Worm (Caenorhabditis elegans) whole organism, L2 larva: ENCODE data around the gene nhr-127.

ENCODE experiments used
- C34F6.9 ChIP-seq: fragments of 150-350 bp; optimal IDR thresholded peaks from 2 replicates; lab custom pipeline; 2014; ENCODE audit warnings: missing biosample characterization, missing genetic modification characterization
- F13H6.1 ChIP-seq: sonication (generic microtip); optimal IDR thresholded peaks from 2 replicates; lab custom pipeline; 2016; ENCODE audit warnings: missing genetic modification characterization, missing compliant biosample characterization
- R02D3.7 ChIP-seq: fragments of 150-350 bp; optimal IDR thresholded peaks from 2 replicates; lab custom pipeline; 2014; ENCODE audit warnings: missing biosample characterization, missing genetic modification characterization
- Y55F3AM.14 ChIP-seq: fragments of 200-800 bp; sonication (Bioruptor generic); optimal IDR thresholded peaks from 2 replicates; lab custom pipeline; 2018; ENCODE audit warnings: mild to moderate bottlenecking, missing genetic modification characterization, missing compliant biosample characterization
- ZK546.5 ChIP-seq: sonication (generic microtip); optimal IDR thresholded peaks from 2 replicates; lab custom pipeline; 2017; ENCODE audit warnings: missing biosample characterization, missing genetic modification characterization
- aly-2 ChIP-seq: fragments of 150-350 bp; optimal IDR thresholded peaks from 2 replicates; lab custom pipeline; 2014; ENCODE audit warnings: missing biosample characterization, missing genetic modification characterization
- ama-1 ChIP-seq: fragments of 150-350 bp; optimal IDR thresholded peaks from 2 replicates; lab custom pipeline; 2018; ENCODE audit warnings: inconsistent platforms
- ceh-16 ChIP-seq: fragments of 150-350 bp; optimal IDR thresholded peaks from 2 replicates; lab custom pipeline; 2014; ENCODE audit warnings: missing biosample characterization, missing genetic modification characterization
- ceh-82 ChIP-seq: fragments of 150-350 bp; optimal IDR thresholded peaks from 2 replicates; lab custom pipeline; 2014; ENCODE audit warnings: missing biosample characterization, missing genetic modification characterization
- crh-2 ChIP-seq: sonication (generic microtip); optimal IDR thresholded peaks from 2 replicates; lab custom pipeline; 2017; ENCODE audit warnings: missing biosample characterization, missing genetic modification characterization
- dmd-4 ChIP-seq: sonication (generic microtip); optimal IDR thresholded peaks from 2 replicates; lab custom pipeline; 2017; ENCODE audit warnings: missing biosample characterization, missing genetic modification characterization
- egl-27 ChIP-seq: sonication (generic microtip); optimal IDR thresholded peaks from 3 replicates; lab custom pipeline; 2017; ENCODE audit warnings: missing biosample characterization, missing genetic modification reagents, missing genetic modification characterization
- elt-1 ChIP-seq: fragments of 150-350 bp; optimal IDR thresholded peaks from 2 replicates; lab custom pipeline; 2014; ENCODE audit warnings: missing biosample characterization, missing genetic modification characterization
- elt-3 ChIP-seq: sonication (generic microtip); optimal IDR thresholded peaks from 2 replicates; lab custom pipeline; 2017; ENCODE audit warnings: missing biosample characterization, missing genetic modification characterization
- fos-1 ChIP-seq: fragments of 150-350 bp; optimal IDR thresholded peaks from 2 replicates; lab custom pipeline; 2014; ENCODE audit warnings: missing biosample characterization, missing genetic modification characterization
- gmeb-1 ChIP-seq: fragments of 150-350 bp; optimal IDR thresholded peaks from 2 replicates; lab custom pipeline; 2014; ENCODE audit warnings: missing biosample characterization, missing genetic modification characterization
- lin-11 ChIP-seq: fragments of 150-350 bp; sonication (generic microtip); optimal IDR thresholded peaks from 2 replicates; lab custom pipeline; 2014; ENCODE audit warnings: missing biosample characterization, missing genetic modification characterization, inconsistent platforms, mixed read lengths
- lin-13 ChIP-seq: fragments of 150-350 bp; optimal IDR thresholded peaks from 2 replicates; lab custom pipeline; 2014; ENCODE audit warnings: missing biosample characterization, missing genetic modification reagents, missing genetic modification characterization
- lin-39 ChIP-seq: fragments of 150-350 bp; optimal IDR thresholded peaks from 2 replicates; lab custom pipeline; 2014; ENCODE audit warnings: missing biosample characterization, missing genetic modification reagents, missing genetic modification characterization
- lsy-2 ChIP-seq, 2 experiments: fragments of 150-350 bp in 1 of 2; sonication (generic microtip) in 1 of 2; optimal IDR thresholded peaks; 2 replicates each; lab custom pipeline; 2014 to 2017; ENCODE audit warnings: missing biosample characterization in 2 of 2, missing genetic modification characterization in 2 of 2
- mab-5 ChIP-seq: fragments of 150-350 bp; optimal IDR thresholded peaks from 2 replicates; lab custom pipeline; 2014; ENCODE audit warnings: missing biosample characterization, missing genetic modification characterization
- mbf-1 ChIP-seq: sonication (generic microtip); optimal IDR thresholded peaks from 2 replicates; lab custom pipeline; 2017; ENCODE audit warnings: missing biosample characterization, missing genetic modification characterization
- mdl-1 ChIP-seq, 2 experiments: fragments of 150-350 bp in 1 of 2; sonication (generic microtip) in 1 of 2; optimal IDR thresholded peaks; 2 replicates each; lab custom pipeline; 2017; ENCODE audit warnings: missing biosample characterization in 2 of 2, missing genetic modification characterization in 2 of 2
- nhr-10 ChIP-seq: sonication (generic microtip); optimal IDR thresholded peaks from 2 replicates; lab custom pipeline; 2017; ENCODE audit warnings: missing biosample characterization, missing genetic modification characterization
- nhr-11 ChIP-seq: fragments of 150-350 bp; optimal IDR thresholded peaks from 2 replicates; lab custom pipeline; 2014; ENCODE audit warnings: missing biosample characterization, missing genetic modification characterization
- nhr-12 ChIP-seq: fragments of 150-350 bp; optimal IDR thresholded peaks from 2 replicates; lab custom pipeline; 2014; ENCODE audit warnings: missing biosample characterization, missing genetic modification characterization
- nhr-21 ChIP-seq: fragments of 150-350 bp; optimal IDR thresholded peaks from 2 replicates; lab custom pipeline; 2014; ENCODE audit warnings: missing biosample characterization, missing genetic modification characterization
- nhr-23 ChIP-seq: fragments of 150-350 bp; optimal IDR thresholded peaks from 2 replicates; lab custom pipeline; 2014; ENCODE audit warnings: missing biosample characterization, missing genetic modification reagents, missing genetic modification characterization
- nhr-25 ChIP-seq: fragments of 150-350 bp; sonication (generic microtip); optimal IDR thresholded peaks from 3 replicates; lab custom pipeline; 2014; ENCODE audit warnings: missing biosample characterization, missing genetic modification characterization
- nhr-6 ChIP-seq: fragments of 150-350 bp; optimal IDR thresholded peaks from 2 replicates; lab custom pipeline; 2014; ENCODE audit warnings: missing biosample characterization, missing genetic modification characterization
- nhr-77 ChIP-seq: fragments of 150-350 bp; optimal IDR thresholded peaks from 2 replicates; lab custom pipeline; 2014; ENCODE audit warnings: missing biosample characterization, missing genetic modification characterization
- peb-1 ChIP-seq: fragments of 150-350 bp; optimal IDR thresholded peaks from 2 replicates; lab custom pipeline; 2014; ENCODE audit warnings: missing biosample characterization, missing genetic modification characterization
- sem-4 ChIP-seq: fragments of 150-350 bp; optimal IDR thresholded peaks from 2 replicates; lab custom pipeline; 2014; ENCODE audit warnings: missing biosample characterization, missing genetic modification reagents, missing genetic modification characterization
- sma-3 ChIP-seq: sonication (generic microtip); optimal IDR thresholded peaks from 2 replicates; lab custom pipeline; 2016; ENCODE audit warnings: missing genetic modification reagents, missing genetic modification characterization, missing compliant biosample characterization
- sma-9 ChIP-seq, 2 experiments: fragments of 150-350 bp in 1 of 2; sonication (generic microtip) in 1 of 2; optimal IDR thresholded peaks; 2 replicates each; lab custom pipeline; 2014 to 2016; ENCODE audit warnings: missing genetic modification characterization in 2 of 2, mild to moderate bottlenecking in 1 of 2, missing biosample characterization in 1 of 2, missing compliant biosample characterization in 1 of 2, missing genetic modification reagents in 1 of 2, moderate library complexity in 1 of 2
- unc-39 ChIP-seq: fragments of 150-350 bp; optimal IDR thresholded peaks from 2 replicates; lab custom pipeline; 2014; ENCODE audit warnings: missing biosample characterization, missing genetic modification characterization
- unc-55 ChIP-seq: fragments of 150-350 bp; sonication (generic microtip); optimal IDR thresholded peaks from 3 replicates; lab custom pipeline; 2014; ENCODE audit warnings: missing biosample characterization, missing genetic modification reagents, missing genetic modification characterization
- unc-62 ChIP-seq: fragments of 150-350 bp; optimal IDR thresholded peaks from 2 replicates; lab custom pipeline; 2014; ENCODE audit warnings: missing biosample characterization, missing genetic modification reagents, missing genetic modification characterization
- zag-1 ChIP-seq: fragments of 150-350 bp; optimal IDR thresholded peaks from 2 replicates; lab custom pipeline; 2014; ENCODE audit warnings: missing biosample characterization, missing genetic modification characterization
- ztf-1 ChIP-seq: fragments of 200-800 bp; sonication (Bioruptor generic); conservative IDR thresholded peaks from 2 replicates; pipeline ENCODE4 v1.3.6; 2022; ENCODE audit warnings: missing genetic modification characterization, missing compliant biosample characterization
- ztf-11 ChIP-seq: sonication (generic microtip); optimal IDR thresholded peaks from 2 replicates; lab custom pipeline; 2017; ENCODE audit warnings: missing biosample characterization, missing genetic modification characterization
- ztf-4 ChIP-seq: fragments of 150-350 bp; optimal IDR thresholded peaks from 2 replicates; lab custom pipeline; 2014; ENCODE audit warnings: missing biosample characterization, missing genetic modification characterization

The nhr-127 gene

ce11 chrV:16259684-16260083 lies at the start of gene nhr-127:
Gene nhr-127, plus strand, starts transcription at chrV:16259984.
- no peak for TF ChIP-seq lsy-2 (tag; optimal IDR thresholded peaks at IDR 0.05; lab: Kevin White, UChicago)
- no peak for TF ChIP-seq mdl-1 (tag; optimal IDR thresholded peaks at IDR 0.05; lab: Kevin White, UChicago)
- no peak for TF ChIP-seq mbf-1 (tag; lab: Kevin White, UChicago)

- TF ChIP-seq C34F6.9 (tag; lab: Kevin White, UChicago), result no peak
- TF ChIP-seq dmd-4 (tag; lab: Kevin White, UChicago), result no peak
- no peak for TF ChIP-seq lin-13 (GFP tag; lab: Kevin White, UChicago)
- no peak for TF ChIP-seq lsy-2 (tag; optimal IDR thresholded peaks at IDR 0.05; lab: Kevin White, UChicago)
- no peak for TF ChIP-seq crh-2 (tag; lab: Kevin White, UChicago)
- no peak for TF ChIP-seq ama-1 (lab: Kevin White, UChicago)
- no peak for TF ChIP-seq nhr-77 (tag; lab: Kevin White, UChicago)
- no peak for TF ChIP-seq unc-62 (GFP tag; lab: Kevin White, UChicago)
These were observed 49.4 kb upstream of the nhr-127 start, which contains the start of gene F11A5.16 for ce11 chrV:16210257-16211002. Gene F11A5.16, plus strand, starts transcription at chrV:16210952.

- TF ChIP-seq ZK546.5 (tag; lab: Kevin White, UChicago), result no peak
- no peak for TF ChIP-seq lin-39 (tag; lab: Kevin White, UChicago)
- TF ChIP-seq elt-1 (tag; lab: Kevin White, UChicago), result no peak
- TF ChIP-seq elt-3 (tag; lab: Kevin White, UChicago), result no peak
- no peak for TF ChIP-seq nhr-23
- TF ChIP-seq unc-39 (tag; lab: Kevin White, UChicago), result no peak
- TF ChIP-seq sma-9 (GFP tag; optimal IDR thresholded peaks at IDR 0.05; lab: Kevin White, UChicago), result peak; percentile 76
- no peak for TF ChIP-seq sma-9 (tag; optimal IDR thresholded peaks at IDR 0.05; lab: Kevin White, UChicago)
- TF ChIP-seq fos-1 (tag; lab: Kevin White, UChicago), result no peak
- TF ChIP-seq lsy-2 (tag; optimal IDR thresholded peaks at IDR 0.05; lab: Kevin White, UChicago), result no peak
- no peak for TF ChIP-seq lin-11 (tag; lab: Kevin White, UChicago)
- peak; percentile 61 for TF ChIP-seq nhr-21 (tag; lab: Kevin White, UChicago)
- no peak for TF ChIP-seq lin-13 (GFP tag; lab: Kevin White, UChicago)
- TF ChIP-seq nhr-6 (tag; lab: Kevin White, UChicago), result no peak
- TF ChIP-seq unc-55 (GFP tag; lab: Kevin White, UChicago), result no peak
- TF ChIP-seq nhr-11, result no peak
These were observed 48.1 kb upstream of the nhr-127 start for ce11 chrV:16211713-16212112.

ce11 chrV:16213323-16213722 lies 46.5 kb upstream of the nhr-127 start:
- TF ChIP-seq mab-5 (tag; lab: Kevin White, UChicago) (no peak), zag-1 (tag; lab: Kevin White, UChicago) (no peak), ztf-11 (tag; lab: Kevin White, UChicago) (no peak), ceh-82 (tag; lab: Kevin White, UChicago) (no peak), mbf-1 (tag; lab: Kevin White, UChicago) (no peak), crh-2 (tag; lab: Kevin White, UChicago) (peak; percentile 5), lin-11 (tag; lab: Kevin White, UChicago) (no peak), egl-27 (tag; lab: Kevin White, UChicago) (peak; percentile 0), peb-1 (tag; lab: Kevin White, UChicago) (no peak), nhr-11 (no peak), Y55F3AM.14 (peak; percentile 14), R02D3.7 (no peak), nhr-12 (tag; lab: Kevin White, UChicago) (no peak), nhr-25 (tag; lab: Kevin White, UChicago) (peak; percentile 45), sem-4 (tag; lab: Kevin White, UChicago) (no peak), lsy-2 (tag; optimal IDR thresholded peaks at IDR 0.05; lab: Kevin White, UChicago) (no peak), mdl-1 (tag; optimal IDR thresholded peaks at IDR 0.05; lab: Kevin White, UChicago) (peak in 1 of 2 experiments; percentile 3), fos-1 (tag; lab: Kevin White, UChicago) (no peak), ama-1 (lab: Kevin White, UChicago) (no peak), ztf-4 (tag; lab: Kevin White, UChicago) (no peak), ceh-16 (no peak), dmd-4 (tag; lab: Kevin White, UChicago) (no peak), elt-3 (tag; lab: Kevin White, UChicago) (no peak), unc-39 (tag; lab: Kevin White, UChicago) (no peak), sma-3 (GFP tag; lab: Kevin White, UChicago) (peak; percentile 36), nhr-21 (tag; lab: Kevin White, UChicago) (peak; percentile 81), ztf-1 (GFP tag; lab: Robert Waterston, UW) (no peak), gmeb-1 (peak; percentile 27), nhr-23 (no peak), lin-13 (GFP tag; lab: Kevin White, UChicago) (no peak), lin-39 (tag; lab: Kevin White, UChicago) (no peak), C34F6.9 (tag; lab: Kevin White, UChicago) (no peak), F13H6.1 (tag; lab: Kevin White, UChicago) (no peak), unc-62 (GFP tag; lab: Kevin White, UChicago) (no peak), nhr-10 (tag; lab: Kevin White, UChicago) (no peak), sma-9 (GFP tag; optimal IDR thresholded peaks at IDR 0.05; lab: Kevin White, UChicago) (peak; percentile 91), sma-9 (tag; optimal IDR thresholded peaks at IDR 0.05; lab: Kevin White, UChicago) (no peak), aly-2 (tag; lab: Kevin White, UChicago) (no peak), unc-55 (GFP tag; lab: Kevin White, UChicago) (no peak), nhr-77 (tag; lab: Kevin White, UChicago) (no peak)
